Fruit fly (Drosophila melanogaster): ENCODE measurements around the gene Sry-beta.

Sry-beta gene

dm6 chr3R:30062543-30062942 is 23.0 kb downstream of the Sry-beta start:
- TF ChIP-seq Ada2b (GFP tag; IDR thresholded peaks at IDR 0.05) (0 out of 2 replicates have a peak, but pooled peaks have one; percentile 11), CG10543 (GFP tag; optimal IDR thresholded peaks at IDR 0.05) (peak; percentile 90), zf30C (GFP tag; optimal IDR thresholded peaks at IDR 0.05) (no peak), Nf-YA (GFP tag; IDR thresholded peaks at IDR 0.05) (no peak), CG14441 (GFP tag; IDR thresholded peaks at IDR 0.05) (no peak), CG11456 (GFP tag; IDR thresholded peaks at IDR 0.05) (no peak), row (GFP tag; IDR thresholded peaks at IDR 0.05) (0 out of 3 replicates have a peak, but pooled peaks have one; percentile 24), CG10274 (GFP tag; optimal IDR thresholded peaks at IDR 0.05) (peak; percentile 98), HmgZ (tag; optimal IDR thresholded peaks at IDR 0.05) (peak; percentile 24), ham (GFP tag; IDR thresholded peaks at IDR 0.05) (peak; percentile 58; the same call in 1 of the 2 replicates), tgo (GFP tag; IDR thresholded peaks at IDR 0.05) (no peak), Vsx1 (GFP tag; optimal IDR thresholded peaks at IDR 0.05) (peak; percentile 86), Hey (tag; optimal IDR thresholded peaks at IDR 0.05) (peak; percentile 28), CG17568 (GFP tag; optimal IDR thresholded peaks at IDR 0.05) (no peak), sug (tag; optimal IDR thresholded peaks at IDR 0.05) (peak; percentile 77), CG8281 (tag; optimal IDR thresholded peaks at IDR 0.05) (no peak), cad (GFP tag; optimal IDR thresholded peaks at IDR 0.05) (peak; percentile 18), caup (GFP tag; optimal IDR thresholded peaks at IDR 0.05; ENCODE audit: severe bottlenecking) (peak; percentile 1), gsb (GFP tag; IDR thresholded peaks at IDR 0.05) (no peak), ab (GFP tag; optimal IDR thresholded peaks at IDR 0.05) (no peak), Bgb (GFP tag; IDR thresholded peaks at IDR 0.05; ENCODE audit: partially characterized antibody) (0 out of 2 replicates have a peak, but pooled peaks have one; percentile 25), Dip3 (GFP tag; optimal IDR thresholded peaks at IDR 0.05) (no peak), CG43689 (GFP tag; IDR thresholded peaks at IDR 0.05) (no peak), CG8290 (GFP tag; optimal IDR thresholded peaks at IDR 0.05) (no peak), CG8290 (tag; optimal IDR thresholded peaks at IDR 0.05) (peak in 1 of 2 experiments; percentile 22), CG17328 (GFP tag; IDR thresholded peaks at IDR 0.05) (0 out of 2 replicates have a peak, but pooled peaks have one; percentile 22), Med (GFP tag) (peak; percentile 30), mirr (GFP tag; optimal IDR thresholded peaks at IDR 0.05) (peak; percentile 79), CG12299 (tag; optimal IDR thresholded peaks at IDR 0.05) (no peak), Rfx (GFP tag; IDR thresholded peaks at IDR 0.05) (peak; percentile 11; the same call in 1 of the 2 replicates), disco-r (GFP tag; optimal IDR thresholded peaks at IDR 0.05) (no peak), bigmax (GFP tag; optimal IDR thresholded peaks at IDR 0.05) (no peak), BtbVII (GFP tag; optimal IDR thresholded peaks at IDR 0.05) (peak; percentile 18), CG5953 (GFP tag; IDR thresholded peaks at IDR 0.05) (peak; percentile 10; the same call in 1 of the 2 replicates), CG6854 (GFP tag; optimal IDR thresholded peaks at IDR 0.05) (peak; percentile 12), GATAe (GFP tag; conservative IDR thresholded peaks at IDR 0.05) (peak; percentile 94), Pdp1 (GFP tag; optimal IDR thresholded peaks at IDR 0.05) (peak in 1 of 2 experiments; percentile 18), CG13287 (GFP tag; IDR thresholded peaks at IDR 0.05; ENCODE audit: partially characterized antibody) (no peak), gcm (GFP tag; optimal IDR thresholded peaks at IDR 0.05) (no peak), CG6654 (GFP tag; optimal IDR thresholded peaks at IDR 0.05) (no peak), lab (GFP tag; optimal IDR thresholded peaks at IDR 0.05) (peak; percentile 49), fd96Cb (tag; optimal IDR thresholded peaks at IDR 0.05) (no peak), CG32532 (GFP tag; IDR thresholded peaks at IDR 0.05) (peak; percentile 23; the same call in 1 of the 2 replicates), Bteb2 (GFP tag; optimal IDR thresholded peaks at IDR 0.05) (no peak), Adf1 (GFP tag; IDR thresholded peaks at IDR 0.05) (peak; percentile 17; the same call in 1 of the 2 replicates), crc (GFP tag; optimal IDR thresholded peaks at IDR 0.05) (no peak), CG1647 (GFP tag; optimal IDR thresholded peaks at IDR 0.05) (no peak), Trl (optimal IDR thresholded peaks at IDR 0.05) (peak in 1 of 2 experiments; percentile 24), Trl (GFP tag; optimal IDR thresholded peaks at IDR 0.05) (no peak), CG18599 (GFP tag; optimal IDR thresholded peaks at IDR 0.05) (peak; percentile 43), peb (GFP tag; IDR thresholded peaks at IDR 0.05) (no peak)

Data from whole organism, embryonic.